Worm (Caenorhabditis elegans) whole organism, midembryonic: ENCODE measurements around the gene gck-3.

ENCODE experiments used
- T22C8.4 ChIP-seq: fragments of 200-800 bp; sonication (Bioruptor generic); IDR thresholded peaks from 2 replicates; pipeline ENCODE4 v1.3.6; 2022; ENCODE audit warnings: missing genetic modification characterization, missing compliant biosample characterization
- ztf-23 ChIP-seq: fragments of 200-800 bp; sonication (Bioruptor generic); IDR thresholded peaks from 2 replicates; pipeline ENCODE4 v1.3.6; 2022; ENCODE audit warnings: missing genetic modification reagents, missing genetic modification characterization, missing compliant biosample characterization

DNA sequence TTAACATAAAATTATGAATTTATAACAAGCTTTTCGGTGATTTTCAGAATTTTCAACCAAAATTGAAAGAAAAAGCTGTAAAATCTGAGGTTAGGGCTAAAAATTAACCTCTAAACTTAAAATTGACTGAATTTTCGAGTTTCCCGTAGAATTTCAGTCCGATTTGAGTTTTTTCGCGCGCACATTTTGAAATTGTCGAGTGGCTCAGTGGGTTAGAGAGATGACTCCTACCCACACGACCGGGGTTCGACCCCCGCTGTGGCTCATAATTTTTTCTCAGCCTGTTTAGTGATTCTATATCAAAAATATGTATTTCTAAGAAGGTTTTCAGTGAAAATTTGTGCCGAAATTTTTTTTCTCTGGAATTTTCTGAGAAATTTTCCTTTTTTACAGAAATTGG is 34.9 kb downstream of the gck-3 start:
- TF ChIP-seq T22C8.4 (GFP tag; lab: Robert Waterston, UW) (no peak), ztf-23 (GFP tag; lab: Robert Waterston, UW) (no peak)
